Worm (Caenorhabditis elegans): ENCODE results near the gene srg-39.

DNA sequence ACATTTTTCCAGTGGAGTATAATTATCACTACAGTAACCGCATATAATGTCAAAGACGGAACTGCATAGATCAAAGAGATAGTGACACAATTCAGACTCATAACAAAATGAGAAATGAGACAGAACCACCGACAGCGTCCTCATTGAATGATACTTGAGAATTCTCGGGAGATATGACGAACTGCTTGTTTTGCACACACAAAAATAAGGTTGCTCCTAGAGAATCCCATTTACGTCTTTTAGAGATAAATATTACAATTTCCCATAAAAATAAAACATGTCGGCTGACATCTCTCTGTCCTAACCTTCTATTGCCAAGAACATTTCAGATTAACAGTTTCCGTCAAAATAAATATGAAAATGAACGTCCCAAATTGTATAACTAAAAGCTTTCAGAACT is 3.3 kb upstream of the srg-39 start, which contains the start of gene srg-38:
- TF ChIP-seq ceh-16 (tag; optimal IDR thresholded peaks at IDR 0.05) (no peak), ztf-4 (tag; optimal IDR thresholded peaks at IDR 0.05) (no peak), nfya-1 (tag; optimal IDR thresholded peaks at IDR 0.05; ENCODE audit: insufficient read depth) (no peak), snpc-4 (tag; optimal IDR thresholded peaks at IDR 0.05) (no peak), pha-4 (tag; optimal IDR thresholded peaks at IDR 0.05) (no peak)

Measured in whole organism, L3 larva.